Fruit fly (Drosophila melanogaster): Measurements from ENCODE around the gene CG13114.

Gene CG13114

DNA sequence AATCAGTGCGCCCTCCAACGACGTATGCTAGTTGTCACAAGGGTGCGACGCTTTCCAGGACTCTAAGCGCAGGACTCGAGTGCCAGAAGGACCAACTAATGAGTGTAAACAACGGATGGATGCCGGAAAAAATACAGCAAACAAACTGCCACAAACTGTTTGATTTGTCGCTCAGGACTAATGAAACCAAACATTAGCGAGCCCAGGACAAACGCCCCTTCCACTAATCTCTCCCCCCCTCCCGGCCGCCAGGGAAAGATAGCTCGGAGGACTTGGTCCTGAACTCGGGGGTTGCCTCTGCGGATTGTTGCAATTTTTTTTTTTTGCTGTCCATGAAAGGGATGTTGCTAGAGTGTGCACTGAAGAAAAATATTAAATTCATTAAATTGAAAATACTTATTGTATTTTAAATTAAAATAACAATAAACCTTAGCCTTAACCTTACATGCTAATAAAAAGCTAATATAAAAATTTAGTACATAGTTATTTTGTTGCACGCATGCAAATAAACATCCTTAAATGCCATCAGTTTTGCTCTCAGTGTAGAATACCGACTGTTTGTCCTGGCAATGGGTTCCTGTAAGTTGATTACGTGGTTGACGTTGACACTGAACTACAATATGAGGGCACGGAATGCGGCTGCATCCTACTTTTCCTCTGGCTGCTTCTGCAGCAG lies 49.2 kb downstream of the CG13114 start:
- no peak for TF ChIP-seq noc (tag; optimal IDR thresholded peaks at IDR 0.05)

Measured in whole organism, larva.